Fruit fly (Drosophila melanogaster): ENCODE data around the gene CG33095.

Gene CG33095

DNA sequence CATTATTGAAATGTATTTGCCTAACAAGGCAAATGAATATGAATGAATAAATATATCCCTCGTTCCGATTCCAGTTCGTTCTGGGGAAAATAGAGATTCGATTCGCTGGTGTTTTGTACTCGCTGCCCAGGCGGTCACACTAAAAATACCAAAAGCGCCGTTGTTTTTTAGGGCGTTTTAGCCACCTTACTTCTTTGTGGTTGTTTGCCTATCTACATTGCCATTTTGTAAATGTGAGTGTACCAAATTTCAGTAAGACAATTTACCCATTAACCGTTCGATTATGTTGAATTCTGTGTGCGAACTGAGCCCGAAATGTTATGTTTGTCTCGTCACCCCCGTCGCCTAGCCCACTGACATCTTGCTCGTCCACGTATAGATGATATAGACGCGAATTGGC, at the start of gene CG33095, which contains the start of gene CG33096:
CG33095 (plus strand) TSS at position 187 of the 400 bp plus-strand sequence.
CG33096 (plus strand) TSS at position 187 of the 400 bp plus-strand sequence.
- TF ChIP-seq CG8478 (optimal IDR thresholded peaks at IDR 0.05) (no peak), CTCF (optimal IDR thresholded peaks at IDR 0.05) (no peak)

DNA sequence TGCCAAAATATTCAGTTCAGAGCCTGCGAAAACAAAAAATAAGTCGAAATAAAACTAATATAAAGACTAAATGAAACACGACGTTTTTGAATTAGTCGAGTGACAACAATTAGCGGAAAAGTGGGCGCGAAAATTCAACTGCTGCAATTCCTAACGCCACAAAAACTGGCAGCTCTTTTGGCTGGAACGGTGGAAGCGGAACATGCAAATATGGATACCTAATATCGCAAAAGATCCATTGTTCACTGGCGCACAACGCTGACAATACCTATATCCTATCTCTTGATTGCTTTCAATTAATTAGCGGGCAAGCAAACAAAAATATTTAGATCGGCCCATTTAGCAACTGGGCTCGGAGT, 48.1 kb upstream of the CG33095 start, which contains the start of gene CG11791:
CG11791 (plus strand) TSS at position 234 of the 359 bp plus-strand sequence.
- TF ChIP-seq CG8478 (optimal IDR thresholded peaks at IDR 0.05) = no peak
- TF ChIP-seq CTCF (optimal IDR thresholded peaks at IDR 0.05) = no peak

DNA sequence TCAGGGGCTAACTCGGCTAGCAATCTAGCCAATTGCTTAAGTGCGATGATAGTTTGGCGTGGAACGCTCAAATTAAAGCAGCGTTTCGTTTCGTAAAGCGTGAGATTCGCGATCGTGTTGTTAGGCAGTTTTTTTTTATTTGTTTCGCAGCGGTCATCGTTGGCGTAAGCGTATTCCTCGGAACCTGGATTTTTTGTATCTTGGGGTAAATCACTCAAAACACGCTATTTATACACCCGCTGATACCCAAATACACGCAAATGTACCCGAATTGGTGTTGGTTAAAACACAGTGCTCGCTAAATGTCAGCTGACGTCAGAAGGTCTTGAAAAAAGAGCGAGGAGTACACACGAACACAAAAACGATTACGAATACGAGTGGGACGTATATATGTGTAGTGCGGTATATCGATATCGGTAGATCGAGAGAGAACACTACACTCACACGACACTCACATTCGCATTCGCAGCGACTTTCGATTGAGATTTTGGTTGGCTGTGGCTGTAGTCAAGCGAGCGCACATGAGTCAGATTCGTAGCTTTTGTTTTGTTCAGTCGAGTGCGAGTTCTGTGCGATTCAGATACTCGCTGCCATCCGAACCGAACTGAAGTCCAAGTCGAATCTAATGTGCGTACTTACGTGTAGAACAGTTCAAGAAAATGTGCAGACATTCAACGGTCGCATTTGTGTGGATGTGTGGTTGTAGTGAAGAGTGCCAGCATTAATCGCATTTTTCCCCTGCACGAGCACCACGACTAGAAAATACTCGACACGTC, 47.5 kb upstream of the CG33095 start:
- TF ChIP-seq CTCF (optimal IDR thresholded peaks at IDR 0.05) (no peak), CG8478 (optimal IDR thresholded peaks at IDR 0.05) (no peak)

DNA sequence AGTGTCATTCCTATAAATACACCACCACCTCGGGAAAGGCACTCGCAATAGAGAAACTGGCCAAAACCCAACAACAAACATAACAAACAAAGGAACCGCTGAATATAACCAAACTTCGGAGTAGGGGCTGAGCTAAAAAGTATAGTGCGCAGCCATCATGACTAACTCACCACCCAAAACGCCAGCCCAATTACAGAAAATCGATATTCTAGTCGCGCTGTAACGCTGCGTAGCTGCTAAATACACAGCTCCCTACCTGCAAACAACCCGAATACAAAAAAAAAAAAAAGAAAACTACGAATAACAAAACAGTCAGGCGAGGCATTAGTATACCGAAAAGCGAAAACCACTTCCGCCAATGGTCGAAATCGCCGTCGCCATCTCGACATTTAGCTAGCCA, 46.8 kb upstream of the CG33095 start:
- TF ChIP-seq CG8478 (optimal IDR thresholded peaks at IDR 0.05) = no peak
- no peak for TF ChIP-seq CTCF (optimal IDR thresholded peaks at IDR 0.05)

DNA sequence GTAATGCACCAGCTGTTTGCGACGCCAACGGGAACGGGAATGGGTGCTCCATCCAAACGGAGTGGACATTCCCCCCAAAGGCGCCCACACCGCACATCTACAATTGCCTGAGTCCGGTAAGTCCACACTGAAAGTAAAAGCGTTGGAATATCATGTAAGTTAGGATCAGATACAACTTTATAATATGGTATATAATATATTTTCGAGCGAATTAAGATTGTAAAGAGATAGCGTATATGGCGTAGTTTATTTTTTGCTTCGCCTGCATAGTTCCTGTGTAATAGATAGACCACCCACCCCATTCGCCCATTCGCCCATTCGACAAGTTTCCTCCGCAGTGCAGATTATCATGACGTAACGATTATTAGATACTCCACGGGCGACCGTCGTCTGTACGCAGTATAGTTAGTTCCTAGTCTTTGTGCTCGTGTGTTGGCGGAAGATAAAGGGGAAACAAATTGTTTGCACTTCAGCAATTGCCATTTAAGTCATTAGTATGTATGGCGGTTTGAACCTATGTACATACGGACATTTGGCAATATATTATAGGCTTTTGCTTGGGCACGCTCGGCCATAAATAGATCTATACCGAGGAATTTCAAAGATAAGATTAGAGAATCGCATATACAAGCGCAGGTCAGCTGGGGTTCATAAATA, 45.9 kb upstream of the CG33095 start:
- TF ChIP-seq CTCF (optimal IDR thresholded peaks at IDR 0.05) = no peak
- TF ChIP-seq CG8478 (optimal IDR thresholded peaks at IDR 0.05) = no peak

DNA sequence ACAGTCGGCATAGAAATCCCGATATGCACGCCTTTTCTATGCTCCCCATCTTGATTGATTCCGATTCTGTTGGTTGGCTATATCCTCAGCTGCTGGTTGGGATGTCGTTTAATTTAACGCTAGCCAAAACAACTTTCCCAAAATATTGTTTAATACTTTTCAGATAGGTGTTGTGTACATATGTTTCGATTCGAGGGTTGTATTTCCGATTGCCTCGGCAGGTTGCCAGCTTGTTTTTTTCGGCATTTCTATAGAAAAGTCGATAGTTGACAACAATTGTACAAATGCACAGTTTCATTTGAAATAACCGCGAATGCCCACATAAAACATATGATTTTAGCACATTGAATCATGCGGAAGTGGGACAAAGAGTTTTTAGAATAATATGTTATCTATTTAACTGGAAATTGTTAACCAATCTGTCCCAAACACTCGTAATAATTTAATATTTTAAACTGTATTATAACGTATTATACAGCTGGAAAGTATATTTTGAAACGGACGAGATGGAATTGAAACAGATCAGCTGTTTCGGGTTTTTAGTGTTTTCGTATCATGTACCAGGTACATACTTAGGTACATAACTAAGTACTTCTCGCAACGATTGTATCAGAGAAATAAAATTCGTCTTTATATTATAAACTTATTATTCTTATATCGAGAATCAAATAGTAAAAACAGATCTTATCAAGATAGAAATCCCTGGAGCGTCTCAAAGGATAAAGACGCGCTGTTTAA, 42.9 kb upstream of the CG33095 start, which contains the start of gene CG31109:
CG31109 (minus strand) TSS at position 203 of the 738 bp plus-strand sequence.
- no peak for TF ChIP-seq CG8478 (optimal IDR thresholded peaks at IDR 0.05)
- TF ChIP-seq CTCF (optimal IDR thresholded peaks at IDR 0.05) = no peak

DNA sequence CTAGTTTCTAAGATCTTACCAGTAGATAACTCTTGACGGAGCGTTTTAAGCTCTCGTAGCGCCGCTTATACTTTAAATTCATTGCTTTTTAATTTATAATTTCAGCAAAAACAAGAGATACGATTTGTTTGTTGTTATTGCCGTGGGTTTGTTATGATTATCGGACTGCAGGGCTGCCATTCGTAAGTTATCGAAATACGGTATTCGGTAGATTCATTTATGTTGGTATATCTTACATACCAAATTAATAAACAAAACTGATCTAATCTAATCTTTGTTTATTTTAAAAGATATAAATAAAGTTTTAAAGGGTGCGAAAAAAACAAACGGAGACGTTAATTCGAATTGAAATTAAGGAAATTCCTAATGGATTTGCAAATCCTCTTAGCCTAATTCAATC, 41.5 kb upstream of the CG33095 start, which contains the start of the genes CG31111 and stac:
CG31111 (minus strand) TSS at position 162 of the 400 bp plus-strand sequence.
stac (plus strand) TSS at position 271 of the 400 bp plus-strand sequence.
- TF ChIP-seq CTCF (optimal IDR thresholded peaks at IDR 0.05) (no peak), CG8478 (optimal IDR thresholded peaks at IDR 0.05) (no peak)

DNA sequence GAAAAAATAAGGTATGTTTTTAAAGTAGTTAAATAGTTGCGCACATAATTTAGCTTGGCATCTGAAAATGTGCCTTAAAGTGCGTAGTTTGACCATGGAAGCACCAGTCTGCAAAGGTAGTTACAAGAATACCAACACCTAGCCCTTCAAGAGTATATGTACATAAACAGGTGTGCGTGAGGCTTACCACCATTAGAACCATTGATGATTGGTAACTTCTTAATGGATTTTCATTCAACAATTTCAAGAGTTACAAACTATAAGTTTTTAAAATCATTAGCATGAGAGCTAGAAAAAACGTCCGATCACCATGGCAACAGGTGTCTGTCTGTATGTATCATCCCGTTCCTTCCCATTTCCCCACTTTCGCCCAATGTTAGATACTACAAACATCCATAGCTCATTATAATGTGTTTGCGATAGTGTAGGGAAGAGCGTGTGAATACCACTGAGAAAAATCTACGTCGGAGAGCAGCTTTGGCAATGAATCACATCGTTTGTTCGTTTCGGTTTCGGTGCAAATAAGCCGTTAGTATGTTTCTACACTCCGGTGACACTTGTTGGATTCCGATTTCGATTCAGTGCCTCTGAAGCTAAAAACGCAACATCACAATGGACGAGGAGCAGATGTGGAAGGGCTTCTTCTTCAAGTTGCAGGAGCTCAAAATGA, 40.8 kb upstream of the CG33095 start:
- TF ChIP-seq CG8478 (optimal IDR thresholded peaks at IDR 0.05) = no peak
- no peak for TF ChIP-seq CTCF (optimal IDR thresholded peaks at IDR 0.05)

DNA sequence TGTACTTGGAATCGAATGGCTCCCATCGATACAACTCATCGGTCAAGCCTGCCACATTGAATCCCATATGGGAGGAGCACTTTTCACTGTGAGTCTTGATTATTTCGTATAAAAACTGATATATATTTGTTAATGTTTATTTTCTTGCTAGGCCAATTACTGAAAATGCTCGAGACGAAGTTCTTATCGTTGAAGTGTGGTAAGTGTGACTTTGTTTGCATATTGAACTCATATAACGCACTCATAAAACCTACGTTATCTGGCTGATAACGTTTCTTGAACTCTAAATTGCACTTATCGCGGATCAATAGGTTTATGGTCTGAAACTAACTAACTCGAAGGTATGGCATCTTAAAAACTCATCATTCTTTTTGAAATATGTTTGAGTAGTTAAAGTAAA, 37.0 kb upstream of the CG33095 start:
- TF ChIP-seq CTCF (optimal IDR thresholded peaks at IDR 0.05) = no peak
- no peak for TF ChIP-seq CG8478 (optimal IDR thresholded peaks at IDR 0.05)

DNA sequence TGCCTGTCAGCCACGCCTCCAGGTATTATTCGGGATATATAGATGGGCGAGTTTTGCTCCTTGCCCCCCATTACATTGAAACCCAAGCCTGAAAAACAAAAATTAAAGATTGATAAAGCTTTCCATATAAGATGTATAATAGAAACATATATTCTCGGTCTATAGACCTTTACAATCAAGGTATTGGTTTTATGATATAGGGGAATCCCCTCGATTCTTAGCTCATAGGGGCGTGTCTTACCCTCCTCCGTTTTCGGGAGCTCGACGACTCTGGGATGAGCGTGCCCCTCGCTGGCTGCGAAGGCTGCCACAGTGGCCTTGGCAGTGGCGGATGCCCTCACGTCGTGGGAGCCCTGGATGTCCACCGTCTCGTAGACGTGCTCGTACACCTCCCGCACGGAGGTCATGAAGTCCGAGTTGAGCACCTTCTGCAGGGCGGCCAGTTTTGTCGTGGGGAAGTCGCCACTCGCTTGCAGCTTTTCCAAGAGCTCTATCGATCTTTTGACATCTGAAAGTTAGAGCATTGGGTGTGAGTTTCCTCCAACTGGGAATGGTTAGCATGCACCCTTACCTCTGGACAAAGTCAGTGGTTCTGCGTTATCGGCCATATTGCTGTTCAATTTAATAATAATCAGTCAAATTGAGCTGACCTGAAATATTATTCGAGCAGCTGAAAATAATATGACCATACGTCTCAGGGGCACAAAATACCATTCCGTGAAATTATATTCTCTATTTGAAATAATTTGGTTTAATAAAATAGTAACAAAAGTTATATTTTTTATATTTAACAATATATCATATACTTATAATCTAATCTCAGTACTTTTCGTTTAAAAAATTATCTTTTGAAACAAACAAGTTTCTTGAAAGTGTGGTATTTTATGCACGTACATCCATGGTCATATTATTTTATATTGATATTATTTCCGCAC, 32.3 kb upstream of the CG33095 start, which contains the start of the genes veli and PQBP1:
veli (minus strand) TSS at position 685 of the 935 bp plus-strand sequence.
PQBP1 (plus strand) TSS at position 885 of the 935 bp plus-strand sequence.
- TF ChIP-seq CG8478 (optimal IDR thresholded peaks at IDR 0.05) (no peak), CTCF (optimal IDR thresholded peaks at IDR 0.05) (no peak)

DNA sequence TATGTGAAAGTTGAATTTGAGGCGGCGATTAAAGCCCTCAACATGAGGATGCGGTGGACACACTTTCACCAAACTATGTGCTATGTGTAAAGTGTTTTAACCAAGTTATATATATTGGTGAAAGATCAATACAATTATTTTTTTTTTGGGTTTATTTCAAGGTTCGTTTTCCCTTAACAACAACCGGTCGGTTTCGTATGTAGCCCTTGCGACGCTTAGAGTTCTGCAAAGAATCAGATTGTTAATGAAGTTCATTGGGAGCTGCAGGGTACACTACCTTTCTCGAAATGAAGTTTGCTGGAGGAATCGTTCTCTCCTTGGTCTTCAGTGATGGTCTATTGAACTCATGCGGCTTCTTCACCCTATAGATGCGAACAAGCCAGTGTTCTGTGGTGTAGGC, 30.6 kb upstream of the CG33095 start:
- TF ChIP-seq CG8478 (optimal IDR thresholded peaks at IDR 0.05) (no peak), CTCF (optimal IDR thresholded peaks at IDR 0.05) (no peak)

DNA sequence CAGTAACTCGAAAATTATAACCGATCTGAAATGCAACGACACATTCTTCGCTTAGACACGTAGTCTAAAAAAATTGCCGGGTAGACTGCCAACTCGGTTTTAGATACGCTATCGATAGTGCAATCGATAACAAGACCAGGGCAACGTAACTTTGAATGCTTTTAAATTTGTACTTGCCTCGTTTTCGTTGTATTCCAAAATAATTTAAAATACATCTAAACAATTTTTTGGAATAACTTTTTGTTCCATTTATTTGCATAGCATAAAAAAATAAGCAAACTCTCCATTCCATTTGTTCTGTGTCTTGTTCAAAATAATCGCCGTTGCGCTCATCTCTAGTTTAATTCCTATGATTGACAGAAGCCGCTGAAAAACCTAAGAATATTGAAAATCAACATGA, 27.9 kb upstream of the CG33095 start, which contains the start of the genes Stt3B and CG11839:
Stt3B (minus strand) TSS at position 69 of the 400 bp plus-strand sequence.
CG11839 (plus strand) TSS at position 359 of the 400 bp plus-strand sequence.
- TF ChIP-seq CTCF (optimal IDR thresholded peaks at IDR 0.05) (no peak), CG8478 (optimal IDR thresholded peaks at IDR 0.05) (no peak)

DNA sequence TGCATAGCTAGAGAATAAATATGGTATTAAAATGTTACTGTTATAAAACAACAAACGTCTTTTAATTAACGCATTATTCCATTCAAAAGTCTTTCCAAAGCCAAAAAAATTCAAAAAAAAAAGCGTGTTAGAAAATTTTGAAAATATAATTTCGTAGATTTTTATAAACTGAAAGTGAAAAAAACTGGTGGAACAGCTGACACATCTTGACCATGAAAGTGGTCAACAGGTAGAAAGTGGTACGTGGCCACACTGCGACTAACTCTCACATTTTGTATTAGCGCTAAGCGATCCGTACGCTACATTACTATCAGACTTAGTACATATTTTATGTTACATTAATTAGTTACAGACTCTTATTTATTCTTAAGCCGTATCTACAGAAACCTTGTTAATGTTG, 26.6 kb upstream of the CG33095 start, which contains the start of gene CG11836:
CG11836 (plus strand) TSS at position 256 of the 400 bp plus-strand sequence.
- TF ChIP-seq CG8478 (optimal IDR thresholded peaks at IDR 0.05) (no peak), CTCF (optimal IDR thresholded peaks at IDR 0.05) (no peak)
